Worm (Caenorhabditis elegans) whole organism, L2 larva: ENCODE data around the gene lit-1.

ENCODE experiments used
- C34F6.9 ChIP-seq: fragments of 150-350 bp; optimal IDR thresholded peaks from 2 replicates; lab custom pipeline; 2014; ENCODE audit warnings: missing biosample characterization, missing genetic modification characterization
- F13H6.1 ChIP-seq: sonication (generic microtip); optimal IDR thresholded peaks from 2 replicates; lab custom pipeline; 2016; ENCODE audit warnings: missing genetic modification characterization, missing compliant biosample characterization
- R02D3.7 ChIP-seq: fragments of 150-350 bp; optimal IDR thresholded peaks from 2 replicates; lab custom pipeline; 2014; ENCODE audit warnings: missing biosample characterization, missing genetic modification characterization
- Y55F3AM.14 ChIP-seq: fragments of 200-800 bp; sonication (Bioruptor generic); optimal IDR thresholded peaks from 2 replicates; lab custom pipeline; 2018; ENCODE audit warnings: mild to moderate bottlenecking, missing genetic modification characterization, missing compliant biosample characterization
- ZK546.5 ChIP-seq: sonication (generic microtip); optimal IDR thresholded peaks from 2 replicates; lab custom pipeline; 2017; ENCODE audit warnings: missing biosample characterization, missing genetic modification characterization
- alr-1 ChIP-seq: fragments of 150-350 bp; optimal IDR thresholded peaks from 2 replicates; lab custom pipeline; 2014; ENCODE audit warnings: missing biosample characterization, missing genetic modification characterization
- aly-2 ChIP-seq: fragments of 150-350 bp; optimal IDR thresholded peaks from 2 replicates; lab custom pipeline; 2014; ENCODE audit warnings: missing biosample characterization, missing genetic modification characterization
- ama-1 ChIP-seq: fragments of 150-350 bp; optimal IDR thresholded peaks from 2 replicates; lab custom pipeline; 2018; ENCODE audit warnings: inconsistent platforms
- blmp-1 ChIP-seq: sonication (generic microtip); optimal IDR thresholded peaks from 2 replicates; lab custom pipeline; 2017; ENCODE audit warnings: missing genetic modification characterization, mild to moderate bottlenecking, missing compliant biosample characterization, antibody characterized with exemption, moderate library complexity; ENCODE audit not compliant: insufficient read depth
- ceh-16 ChIP-seq: fragments of 150-350 bp; optimal IDR thresholded peaks from 2 replicates; lab custom pipeline; 2014; ENCODE audit warnings: missing biosample characterization, missing genetic modification characterization
- ceh-82 ChIP-seq: fragments of 150-350 bp; optimal IDR thresholded peaks from 2 replicates; lab custom pipeline; 2014; ENCODE audit warnings: missing biosample characterization, missing genetic modification characterization
- crh-2 ChIP-seq: sonication (generic microtip); optimal IDR thresholded peaks from 2 replicates; lab custom pipeline; 2017; ENCODE audit warnings: missing biosample characterization, missing genetic modification characterization
- dmd-4 ChIP-seq: sonication (generic microtip); optimal IDR thresholded peaks from 2 replicates; lab custom pipeline; 2017; ENCODE audit warnings: missing biosample characterization, missing genetic modification characterization
- egl-27 ChIP-seq: sonication (generic microtip); optimal IDR thresholded peaks from 3 replicates; lab custom pipeline; 2017; ENCODE audit warnings: missing biosample characterization, missing genetic modification reagents, missing genetic modification characterization
- elt-1 ChIP-seq: fragments of 150-350 bp; optimal IDR thresholded peaks from 2 replicates; lab custom pipeline; 2014; ENCODE audit warnings: missing biosample characterization, missing genetic modification characterization
- elt-3 ChIP-seq: sonication (generic microtip); optimal IDR thresholded peaks from 2 replicates; lab custom pipeline; 2017; ENCODE audit warnings: missing biosample characterization, missing genetic modification characterization
- fos-1 ChIP-seq: fragments of 150-350 bp; optimal IDR thresholded peaks from 2 replicates; lab custom pipeline; 2014; ENCODE audit warnings: missing biosample characterization, missing genetic modification characterization
- gmeb-1 ChIP-seq: fragments of 150-350 bp; optimal IDR thresholded peaks from 2 replicates; lab custom pipeline; 2014; ENCODE audit warnings: missing biosample characterization, missing genetic modification characterization
- lin-11 ChIP-seq: fragments of 150-350 bp; sonication (generic microtip); optimal IDR thresholded peaks from 2 replicates; lab custom pipeline; 2014; ENCODE audit warnings: missing biosample characterization, missing genetic modification characterization, inconsistent platforms, mixed read lengths
- lin-13 ChIP-seq: fragments of 150-350 bp; optimal IDR thresholded peaks from 2 replicates; lab custom pipeline; 2014; ENCODE audit warnings: missing biosample characterization, missing genetic modification reagents, missing genetic modification characterization
- lin-39 ChIP-seq: fragments of 150-350 bp; optimal IDR thresholded peaks from 2 replicates; lab custom pipeline; 2014; ENCODE audit warnings: missing biosample characterization, missing genetic modification reagents, missing genetic modification characterization
- lsy-2 ChIP-seq, 2 experiments: fragments of 150-350 bp in 1 of 2; sonication (generic microtip) in 1 of 2; optimal IDR thresholded peaks; 2 replicates each; lab custom pipeline; 2014 to 2017; ENCODE audit warnings: missing biosample characterization in 2 of 2, missing genetic modification characterization in 2 of 2
- mab-5 ChIP-seq: fragments of 150-350 bp; optimal IDR thresholded peaks from 2 replicates; lab custom pipeline; 2014; ENCODE audit warnings: missing biosample characterization, missing genetic modification characterization
- mbf-1 ChIP-seq: sonication (generic microtip); optimal IDR thresholded peaks from 2 replicates; lab custom pipeline; 2017; ENCODE audit warnings: missing biosample characterization, missing genetic modification characterization
- mdl-1 ChIP-seq, 2 experiments: fragments of 150-350 bp in 1 of 2; sonication (generic microtip) in 1 of 2; optimal IDR thresholded peaks; 2 replicates each; lab custom pipeline; 2017; ENCODE audit warnings: missing biosample characterization in 2 of 2, missing genetic modification characterization in 2 of 2
- nhr-10 ChIP-seq: sonication (generic microtip); optimal IDR thresholded peaks from 2 replicates; lab custom pipeline; 2017; ENCODE audit warnings: missing biosample characterization, missing genetic modification characterization
- nhr-11 ChIP-seq: fragments of 150-350 bp; optimal IDR thresholded peaks from 2 replicates; lab custom pipeline; 2014; ENCODE audit warnings: missing biosample characterization, missing genetic modification characterization
- nhr-12 ChIP-seq: fragments of 150-350 bp; optimal IDR thresholded peaks from 2 replicates; lab custom pipeline; 2014; ENCODE audit warnings: missing biosample characterization, missing genetic modification characterization
- nhr-129 ChIP-seq: fragments of 150-350 bp; optimal IDR thresholded peaks from 2 replicates; lab custom pipeline; 2014; ENCODE audit warnings: missing biosample characterization, missing genetic modification characterization
- nhr-21 ChIP-seq: fragments of 150-350 bp; optimal IDR thresholded peaks from 2 replicates; lab custom pipeline; 2014; ENCODE audit warnings: missing biosample characterization, missing genetic modification characterization
- nhr-23 ChIP-seq: fragments of 150-350 bp; optimal IDR thresholded peaks from 2 replicates; lab custom pipeline; 2014; ENCODE audit warnings: missing biosample characterization, missing genetic modification reagents, missing genetic modification characterization
- nhr-237 ChIP-seq: fragments of 150-350 bp; optimal IDR thresholded peaks from 2 replicates; lab custom pipeline; 2014; ENCODE audit warnings: missing biosample characterization, missing genetic modification characterization
- nhr-25 ChIP-seq: fragments of 150-350 bp; sonication (generic microtip); optimal IDR thresholded peaks from 3 replicates; lab custom pipeline; 2014; ENCODE audit warnings: missing biosample characterization, missing genetic modification characterization
- nhr-6 ChIP-seq: fragments of 150-350 bp; optimal IDR thresholded peaks from 2 replicates; lab custom pipeline; 2014; ENCODE audit warnings: missing biosample characterization, missing genetic modification characterization
- nhr-77 ChIP-seq: fragments of 150-350 bp; optimal IDR thresholded peaks from 2 replicates; lab custom pipeline; 2014; ENCODE audit warnings: missing biosample characterization, missing genetic modification characterization
- peb-1 ChIP-seq: fragments of 150-350 bp; optimal IDR thresholded peaks from 2 replicates; lab custom pipeline; 2014; ENCODE audit warnings: missing biosample characterization, missing genetic modification characterization
- sem-4 ChIP-seq: fragments of 150-350 bp; optimal IDR thresholded peaks from 2 replicates; lab custom pipeline; 2014; ENCODE audit warnings: missing biosample characterization, missing genetic modification reagents, missing genetic modification characterization
- skn-1 ChIP-seq: sonication (generic microtip); optimal IDR thresholded peaks from 2 replicates; lab custom pipeline; 2017; ENCODE audit warnings: missing biosample characterization, missing genetic modification characterization
- sma-3 ChIP-seq: sonication (generic microtip); optimal IDR thresholded peaks from 2 replicates; lab custom pipeline; 2016; ENCODE audit warnings: missing genetic modification reagents, missing genetic modification characterization, missing compliant biosample characterization
- sma-9 ChIP-seq, 2 experiments: fragments of 150-350 bp in 1 of 2; sonication (generic microtip) in 1 of 2; optimal IDR thresholded peaks; 2 replicates each; lab custom pipeline; 2014 to 2016; ENCODE audit warnings: missing genetic modification characterization in 2 of 2, mild to moderate bottlenecking in 1 of 2, missing biosample characterization in 1 of 2, missing compliant biosample characterization in 1 of 2, missing genetic modification reagents in 1 of 2, moderate library complexity in 1 of 2
- snpc-4 ChIP-seq: fragments of 150-350 bp; optimal IDR thresholded peaks from 2 replicates; lab custom pipeline; 2014; ENCODE audit warnings: missing biosample characterization, missing genetic modification characterization
- unc-39 ChIP-seq: fragments of 150-350 bp; optimal IDR thresholded peaks from 2 replicates; lab custom pipeline; 2014; ENCODE audit warnings: missing biosample characterization, missing genetic modification characterization
- unc-55 ChIP-seq: fragments of 150-350 bp; sonication (generic microtip); optimal IDR thresholded peaks from 3 replicates; lab custom pipeline; 2014; ENCODE audit warnings: missing biosample characterization, missing genetic modification reagents, missing genetic modification characterization
- unc-62 ChIP-seq: fragments of 150-350 bp; optimal IDR thresholded peaks from 2 replicates; lab custom pipeline; 2014; ENCODE audit warnings: missing biosample characterization, missing genetic modification reagents, missing genetic modification characterization
- zag-1 ChIP-seq: fragments of 150-350 bp; optimal IDR thresholded peaks from 2 replicates; lab custom pipeline; 2014; ENCODE audit warnings: missing biosample characterization, missing genetic modification characterization
- ztf-1 ChIP-seq: fragments of 200-800 bp; sonication (Bioruptor generic); conservative IDR thresholded peaks from 2 replicates; pipeline ENCODE4 v1.3.6; 2022; ENCODE audit warnings: missing genetic modification characterization, missing compliant biosample characterization
- ztf-11 ChIP-seq: sonication (generic microtip); optimal IDR thresholded peaks from 2 replicates; lab custom pipeline; 2017; ENCODE audit warnings: missing biosample characterization, missing genetic modification characterization
- ztf-4 ChIP-seq: fragments of 150-350 bp; optimal IDR thresholded peaks from 2 replicates; lab custom pipeline; 2014; ENCODE audit warnings: missing biosample characterization, missing genetic modification characterization

lit-1 gene

DNA sequence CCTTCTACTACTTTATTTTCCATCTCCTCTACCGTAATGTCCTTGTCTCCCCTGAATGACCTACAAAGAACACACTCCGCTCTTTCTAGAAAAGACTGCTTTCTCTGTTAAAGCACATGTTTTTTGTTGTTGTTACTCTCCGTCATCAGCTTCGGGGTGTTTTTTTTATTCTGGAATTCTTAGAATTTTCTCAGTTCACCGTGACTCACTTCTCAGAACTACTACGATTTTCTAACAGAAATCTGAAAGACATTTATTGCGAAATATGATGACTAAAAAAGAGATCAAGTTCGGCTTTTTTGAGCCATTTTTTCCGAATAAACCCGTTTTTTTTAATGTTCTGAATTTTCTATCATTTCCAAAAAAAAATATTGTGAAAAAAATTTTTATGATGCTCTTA is 14.5 kb downstream of the lit-1 start (continued):
- TF ChIP-seq ztf-4 (tag; lab: Kevin White, UChicago) = peak; percentile 51
- TF ChIP-seq, all 48 proteins: peak for 7

DNA sequence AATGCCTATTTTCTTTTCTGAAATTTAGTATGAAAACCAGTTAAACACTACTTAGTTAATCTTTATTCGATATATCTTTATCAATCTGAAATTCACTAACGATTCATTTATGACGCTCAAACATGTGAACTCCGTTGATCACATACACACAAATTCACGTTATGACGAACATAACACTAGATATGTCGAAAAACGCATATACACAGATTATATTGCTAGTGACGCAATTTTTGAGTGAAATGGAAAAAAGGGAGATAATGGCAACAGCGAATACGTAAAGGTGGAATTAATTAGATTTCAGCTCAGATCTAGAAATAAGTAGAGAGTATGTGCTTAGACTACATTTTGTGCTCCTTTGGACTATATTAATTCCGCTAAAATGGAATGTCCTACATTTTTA is 15.0 kb downstream of the lit-1 start:
- no peak for TF ChIP-seq nhr-129
- TF ChIP-seq nhr-21 = peak; percentile 25
- no peak for TF ChIP-seq nhr-237 (tag; lab: Kevin White, UChicago)

ce11 chrIII:13717505-13717904 is 15.7 kb downstream of the lit-1 start:
- TF ChIP-seq Y55F3AM.14 = no peak
- no peak for TF ChIP-seq gmeb-1
- TF ChIP-seq nhr-11 = no peak
- TF ChIP-seq nhr-12 = no peak
- TF ChIP-seq skn-1 (tag; lab: Kevin White, UChicago) = no peak
- TF ChIP-seq lin-11 = peak; percentile 66
- no peak for TF ChIP-seq peb-1
- TF ChIP-seq snpc-4 = no peak
- TF ChIP-seq egl-27 (tag; lab: Kevin White, UChicago) = peak; percentile 31
- TF ChIP-seq zag-1 (tag; lab: Kevin White, UChicago) = no peak
- TF ChIP-seq nhr-237 (tag; lab: Kevin White, UChicago) = no peak
- no peak for TF ChIP-seq nhr-77
- no peak for TF ChIP-seq ztf-11 (tag; lab: Kevin White, UChicago)
- TF ChIP-seq unc-39 (tag; lab: Kevin White, UChicago) = no peak
- peak; percentile 63 for TF ChIP-seq unc-55
- TF ChIP-seq sma-3 (GFP tag; lab: Kevin White, UChicago) = no peak
- no peak for TF ChIP-seq nhr-6 (tag; lab: Kevin White, UChicago)
- TF ChIP-seq ceh-16 (tag; lab: Kevin White, UChicago) = peak; percentile 13
- TF ChIP-seq dmd-4 = no peak
- TF ChIP-seq fos-1 (tag; lab: Kevin White, UChicago) = peak; percentile 75
- no peak for TF ChIP-seq unc-62 (GFP tag; lab: Kevin White, UChicago)
- TF ChIP-seq nhr-129 = peak; percentile 71
- TF ChIP-seq ztf-1 = no peak
- peak; percentile 69 for TF ChIP-seq C34F6.9 (tag; lab: Kevin White, UChicago)
- no peak for TF ChIP-seq alr-1 (tag; lab: Kevin White, UChicago)
- TF ChIP-seq elt-1 (tag; lab: Kevin White, UChicago) = no peak
- TF ChIP-seq ama-1 (lab: Kevin White, UChicago) = no peak
- peak; percentile 14 for TF ChIP-seq sem-4 (tag; lab: Kevin White, UChicago)
- no peak for TF ChIP-seq R02D3.7 (tag; lab: Kevin White, UChicago)
- TF ChIP-seq nhr-21 = no peak
- no peak for TF ChIP-seq elt-3 (tag; lab: Kevin White, UChicago)
- TF ChIP-seq ceh-82 (tag; lab: Kevin White, UChicago) = no peak
- no peak for TF ChIP-seq ZK546.5 (tag; lab: Kevin White, UChicago)
- TF ChIP-seq mbf-1 (tag; lab: Kevin White, UChicago) = no peak
- no peak for TF ChIP-seq aly-2 (tag; lab: Kevin White, UChicago)
- peak; percentile 21 for TF ChIP-seq blmp-1 (tag; lab: Kevin White, UChicago)
- TF ChIP-seq ztf-4 (tag; lab: Kevin White, UChicago) = peak; percentile 15
- peak; percentile 45 for TF ChIP-seq crh-2 (tag; lab: Kevin White, UChicago)
- TF ChIP-seq nhr-23 = no peak
- peak in 1 of 2 experiments; percentile 59 for TF ChIP-seq lsy-2 (tag; optimal IDR thresholded peaks at IDR 0.05; lab: Kevin White, UChicago)
- peak; percentile 59 to 66 for TF ChIP-seq mdl-1 (tag; optimal IDR thresholded peaks at IDR 0.05; lab: Kevin White, UChicago)
- TF ChIP-seq lin-13 (GFP tag; lab: Kevin White, UChicago) = peak; percentile 38
- no peak for TF ChIP-seq mab-5
- no peak for TF ChIP-seq nhr-10 (tag; lab: Kevin White, UChicago)
- no peak for TF ChIP-seq lin-39 (tag; lab: Kevin White, UChicago)
- peak; percentile 32 for TF ChIP-seq nhr-25 (tag; lab: Kevin White, UChicago)
- TF ChIP-seq F13H6.1 = peak; percentile 76
- TF ChIP-seq sma-9 (GFP tag; optimal IDR thresholded peaks at IDR 0.05; lab: Kevin White, UChicago) = peak; percentile 85
- no peak for TF ChIP-seq sma-9 (tag; optimal IDR thresholded peaks at IDR 0.05; lab: Kevin White, UChicago)
